Worm (Caenorhabditis elegans): ENCODE measurements around the gene T12G3.11.

DNA sequence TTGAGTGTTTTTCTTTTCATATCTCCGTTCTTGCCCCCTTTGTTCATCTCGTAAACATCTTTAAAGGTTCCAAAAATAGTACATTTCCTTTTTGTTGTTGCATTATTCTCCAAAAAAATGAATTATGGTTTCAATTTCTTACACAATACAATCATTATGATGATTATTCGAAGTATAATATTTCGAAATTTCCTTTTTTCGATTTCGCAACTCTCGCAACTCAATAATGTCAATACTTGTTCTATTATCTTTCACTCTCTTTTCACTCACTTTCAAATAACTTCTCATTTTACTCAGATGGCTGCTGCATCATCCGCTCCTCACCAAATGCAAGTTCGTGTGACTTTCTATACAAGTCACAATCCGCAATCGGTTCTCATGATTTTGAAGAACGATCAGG lies 4.4 kb upstream of the T12G3.11 start, which contains the start of gene sqst-1:
- TF ChIP-seq fkh-3 (tag; optimal IDR thresholded peaks at IDR 0.05) (no peak), pha-4 (tag; optimal IDR thresholded peaks at IDR 0.05) (no peak), F39B2.1 (GFP tag; IDR thresholded peaks at IDR 0.05) (no peak), zfh-2 (GFP tag; conservative IDR thresholded peaks at IDR 0.05) (no peak), lsl-1 (GFP tag; optimal IDR thresholded peaks at IDR 0.05) (no peak), madf-10 (tag; optimal IDR thresholded peaks at IDR 0.05) (no peak), attf-6 (GFP tag; IDR thresholded peaks at IDR 0.05) (no peak), efl-1 (GFP tag; optimal IDR thresholded peaks at IDR 0.05) (no peak), ztf-26 (tag; optimal IDR thresholded peaks at IDR 0.05) (no peak)

All from whole organism, young adult.